Worm (Caenorhabditis elegans): ENCODE measurements around the gene smz-1.

ce11 chrIV:12464822-12465221, 10.0 kb downstream of the smz-1 start:
- TF ChIP-seq fkh-10 (GFP tag; optimal IDR thresholded peaks at IDR 0.05) (peak; percentile 47), nhr-237 (tag; optimal IDR thresholded peaks at IDR 0.05) (no peak), ceh-28 (tag; optimal IDR thresholded peaks at IDR 0.05) (no peak), ceh-82 (tag; optimal IDR thresholded peaks at IDR 0.05) (no peak), unc-62 (GFP tag; optimal IDR thresholded peaks at IDR 0.05 in 1 of 2) (peak in 1 of 2 experiments; percentile 63), unc-62 (tag; optimal IDR thresholded peaks at IDR 0.05) (no peak), saeg-2 (GFP tag; IDR thresholded peaks at IDR 0.05) (no peak), unc-39 (tag; optimal IDR thresholded peaks at IDR 0.05) (no peak), pha-4 (GFP tag; IDR thresholded peaks at IDR 0.05) (no peak), pha-4 (tag; optimal IDR thresholded peaks at IDR 0.05) (no peak), ceh-44 (GFP tag; IDR thresholded peaks at IDR 0.05) (no peak), nhr-11 (tag; optimal IDR thresholded peaks at IDR 0.05) (no peak)

Data from whole organism, L4 larva.